Worm (Caenorhabditis elegans): ENCODE data around the gene srd-68.

srd-68 gene

ce11 chrV:16911934-16912333 lies 9.3 kb upstream of the srd-68 start, which contains the start of gene nhr-116:
nhr-116 (plus strand) TSS chrV:16912234.
- TF ChIP-seq lin-11 (tag; optimal IDR thresholded peaks at IDR 0.05) (no peak), ztf-4 (tag; optimal IDR thresholded peaks at IDR 0.05) (no peak), R02D3.7 (tag; optimal IDR thresholded peaks at IDR 0.05) (no peak), nhr-10 (tag; optimal IDR thresholded peaks at IDR 0.05) (no peak), ztf-1 (GFP tag; conservative IDR thresholded peaks at IDR 0.05) (no peak), dmd-4 (tag; optimal IDR thresholded peaks at IDR 0.05) (no peak), snpc-4 (tag; optimal IDR thresholded peaks at IDR 0.05) (no peak)

DNA sequence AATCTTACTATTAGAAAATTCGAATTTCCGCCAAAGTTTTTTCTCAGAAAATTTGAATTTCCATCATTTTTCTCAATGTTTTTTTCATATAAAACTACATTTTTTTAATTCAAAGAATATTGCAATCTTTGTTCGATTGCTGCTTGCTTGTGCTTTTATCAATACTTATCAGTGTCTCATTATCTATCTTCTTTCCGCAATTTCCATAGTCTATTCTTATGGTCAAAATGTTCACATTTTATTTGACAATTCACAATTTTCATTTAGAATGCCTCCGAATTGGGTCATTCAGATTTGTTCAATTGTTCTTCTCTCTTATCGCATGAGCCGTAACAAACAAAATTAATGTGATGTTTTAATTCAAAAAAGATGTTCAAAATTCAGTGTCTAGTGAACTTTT lies 8.7 kb upstream of the srd-68 start:
- no peak for TF ChIP-seq C34F6.9 (tag; optimal IDR thresholded peaks at IDR 0.05)
- TF ChIP-seq fos-1 (tag; optimal IDR thresholded peaks at IDR 0.05), result peak; percentile 44
- no peak for TF ChIP-seq mbf-1 (tag; optimal IDR thresholded peaks at IDR 0.05)

- TF ChIP-seq ZK546.5 (tag; optimal IDR thresholded peaks at IDR 0.05) (no peak), skn-1 (tag; optimal IDR thresholded peaks at IDR 0.05) (no peak), egl-27 (tag; optimal IDR thresholded peaks at IDR 0.05) (no peak), sma-9 (GFP tag; optimal IDR thresholded peaks at IDR 0.05) (peak; percentile 7), sma-9 (tag; optimal IDR thresholded peaks at IDR 0.05) (no peak), Y55F3AM.14 (GFP tag; optimal IDR thresholded peaks at IDR 0.05) (no peak), nhr-129 (tag; optimal IDR thresholded peaks at IDR 0.05) (peak; percentile 6), unc-62 (GFP tag; optimal IDR thresholded peaks at IDR 0.05) (no peak), unc-55 (GFP tag; optimal IDR thresholded peaks at IDR 0.05) (peak; percentile 18)
Observed at ce11 chrV:16910864-16911263, 8.2 kb upstream of the srd-68 start.

DNA sequence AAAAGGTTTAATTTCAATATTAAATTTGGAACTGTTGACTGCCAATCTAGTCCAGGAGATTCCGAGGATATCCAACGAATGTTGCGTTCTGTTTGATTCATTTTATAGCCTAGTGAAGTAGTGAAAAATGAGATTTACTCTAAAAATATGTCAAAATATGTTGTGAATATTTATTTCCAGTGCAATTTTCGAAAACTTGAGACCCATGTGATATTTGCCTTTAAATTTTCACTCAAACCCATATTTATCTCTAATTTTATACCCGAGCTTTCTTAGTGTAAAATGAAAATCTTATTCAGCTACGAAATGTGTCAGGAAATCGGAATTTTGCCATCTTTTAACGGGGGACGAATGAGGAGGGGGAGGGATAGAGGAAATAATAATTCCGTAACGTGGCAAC lies 7.2 kb upstream of the srd-68 start, which contains the start of gene F09C6.16:
F09C6.16 (minus strand) TSS at position 101 of the 400 bp plus-strand sequence.
- TF ChIP-seq dmd-4 (tag; optimal IDR thresholded peaks at IDR 0.05) (no peak), Y55F3AM.14 (GFP tag; optimal IDR thresholded peaks at IDR 0.05) (no peak), elt-3 (tag; optimal IDR thresholded peaks at IDR 0.05) (no peak)

DNA sequence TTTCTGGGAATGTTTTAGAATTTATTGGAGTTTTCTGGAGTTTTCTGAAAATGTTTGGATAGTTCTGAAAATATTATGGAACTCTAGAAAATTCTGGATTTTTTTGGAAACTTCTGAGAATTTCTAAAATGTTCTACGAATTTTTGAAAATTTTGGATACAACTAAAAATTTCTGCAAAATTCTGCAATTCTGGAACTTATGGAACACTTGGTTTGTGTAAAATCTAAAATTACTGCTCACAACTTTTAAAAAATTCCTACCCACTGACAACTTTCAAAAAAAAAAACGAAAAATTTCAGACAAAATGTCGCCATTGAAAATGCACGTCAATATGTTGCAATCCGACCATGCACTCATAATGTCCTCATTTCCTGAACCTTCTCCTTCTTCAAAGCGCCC lies 2.0 kb upstream of the srd-68 start, which contains the start of gene nhr-262:
nhr-262 (plus strand) TSS at position 301 of the 400 bp plus-strand sequence.
- no peak for TF ChIP-seq lsy-2 (tag; optimal IDR thresholded peaks at IDR 0.05)
- no peak for TF ChIP-seq Y55F3AM.14 (GFP tag; optimal IDR thresholded peaks at IDR 0.05)
- TF ChIP-seq fos-1 (tag; optimal IDR thresholded peaks at IDR 0.05), result no peak
- TF ChIP-seq lin-13 (GFP tag; optimal IDR thresholded peaks at IDR 0.05), result no peak
- TF ChIP-seq ama-1 (optimal IDR thresholded peaks at IDR 0.05), result no peak
- no peak for TF ChIP-seq sma-9 (GFP tag; optimal IDR thresholded peaks at IDR 0.05)
- no peak for TF ChIP-seq sma-9 (tag; optimal IDR thresholded peaks at IDR 0.05)
- TF ChIP-seq alr-1 (tag; optimal IDR thresholded peaks at IDR 0.05), result no peak
- no peak for TF ChIP-seq ceh-16 (tag; optimal IDR thresholded peaks at IDR 0.05)
- TF ChIP-seq lin-11 (tag; optimal IDR thresholded peaks at IDR 0.05), result no peak
- no peak for TF ChIP-seq nhr-21 (tag; optimal IDR thresholded peaks at IDR 0.05)
- no peak for TF ChIP-seq snpc-4 (tag; optimal IDR thresholded peaks at IDR 0.05)
- TF ChIP-seq nhr-77 (tag; optimal IDR thresholded peaks at IDR 0.05), result no peak
- no peak for TF ChIP-seq F13H6.1 (tag; optimal IDR thresholded peaks at IDR 0.05)
- TF ChIP-seq lin-39 (tag; optimal IDR thresholded peaks at IDR 0.05), result no peak
- no peak for TF ChIP-seq egl-27 (tag; optimal IDR thresholded peaks at IDR 0.05)
- no peak for TF ChIP-seq mbf-1 (tag; optimal IDR thresholded peaks at IDR 0.05)
- TF ChIP-seq elt-1 (tag; optimal IDR thresholded peaks at IDR 0.05), result no peak

DNA sequence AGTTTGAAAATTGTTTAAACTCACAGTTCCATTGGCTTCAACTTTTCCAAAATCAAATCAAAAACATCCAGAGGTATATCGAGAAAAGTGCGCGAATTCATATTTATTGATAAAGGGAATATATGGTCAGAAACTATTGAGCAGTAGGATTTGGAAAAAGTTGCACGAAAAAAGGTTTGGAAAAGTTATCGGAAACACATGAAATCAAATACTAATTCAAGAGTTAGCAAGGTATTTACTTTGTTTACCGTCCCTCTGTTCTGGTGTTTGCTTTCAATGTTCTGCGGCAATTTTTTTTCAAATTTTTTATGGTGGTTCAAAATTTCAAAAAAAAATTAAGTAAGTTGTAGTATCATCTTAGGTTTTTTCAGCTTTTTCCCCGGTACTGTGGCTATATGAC lies 3.3 kb downstream of the srd-68 start, which contains the start of gene fbxa-45:
fbxa-45 (minus strand) TSS at position 101 of the 400 bp plus-strand sequence.
- TF ChIP-seq egl-27 (tag; optimal IDR thresholded peaks at IDR 0.05) (no peak), nhr-10 (tag; optimal IDR thresholded peaks at IDR 0.05) (no peak), gmeb-1 (tag; optimal IDR thresholded peaks at IDR 0.05) (no peak), skn-1 (tag; optimal IDR thresholded peaks at IDR 0.05) (no peak), ztf-11 (tag; optimal IDR thresholded peaks at IDR 0.05) (no peak), F13H6.1 (tag; optimal IDR thresholded peaks at IDR 0.05) (no peak), blmp-1 (tag; optimal IDR thresholded peaks at IDR 0.05; ENCODE audit: insufficient read depth) (no peak), dmd-4 (tag; optimal IDR thresholded peaks at IDR 0.05) (no peak), nhr-23 (tag; optimal IDR thresholded peaks at IDR 0.05) (no peak), unc-62 (GFP tag; optimal IDR thresholded peaks at IDR 0.05) (no peak), lsy-2 (tag; optimal IDR thresholded peaks at IDR 0.05) (no peak), sma-9 (GFP tag; optimal IDR thresholded peaks at IDR 0.05) (no peak), sma-9 (tag; optimal IDR thresholded peaks at IDR 0.05) (no peak), ceh-82 (tag; optimal IDR thresholded peaks at IDR 0.05) (no peak), fos-1 (tag; optimal IDR thresholded peaks at IDR 0.05) (no peak), sma-3 (GFP tag; optimal IDR thresholded peaks at IDR 0.05) (no peak), nhr-21 (tag; optimal IDR thresholded peaks at IDR 0.05) (no peak), ZK546.5 (tag; optimal IDR thresholded peaks at IDR 0.05) (no peak), zag-1 (tag; optimal IDR thresholded peaks at IDR 0.05) (no peak)

All from whole organism, L2 larva.